5 worm cellular contexts compared by ENCODE assay signal in genomic region chrIII:5018116-5018689, ce11.
TF ChIP-seq lines count a peak whose summit lies in the region.

Gene wip-1, plus strand, starts transcription at chrIII:5018639.

TF ChIP-seq in whole organism, L1 larva, 84 proteins besides CTCF, POLR2A, EP300 and RAD21 (continues in another document):
- TF ChIP-seq pqm-1 (tag; optimal IDR thresholded peaks at IDR 0.05; lab: Kevin White, UChicago) (peak; percentile 37), xbp-1 (tag; optimal IDR thresholded peaks at IDR 0.05; lab: Kevin White, UChicago) (peak; percentile 98), mdl-1 (tag; optimal IDR thresholded peaks at IDR 0.05; lab: Kevin White, UChicago) (peak in 1 of 2 experiments; percentile 98), C16A3.4 (tag; optimal IDR thresholded peaks at IDR 0.05; lab: Kevin White, UChicago) (peak; percentile 99), snpc-4 (tag; optimal IDR thresholded peaks at IDR 0.05; lab: Kevin White, UChicago) (peak; percentile 92), fkh-8 (tag; optimal IDR thresholded peaks at IDR 0.05; lab: Kevin White, UChicago) (peak; percentile 98), nhr-237 (tag; optimal IDR thresholded peaks at IDR 0.05; lab: Kevin White, UChicago) (peak; percentile 94), pax-3 (tag; optimal IDR thresholded peaks at IDR 0.05; lab: Kevin White, UChicago) (peak; percentile 94), alr-1 (tag; optimal IDR thresholded peaks at IDR 0.05; lab: Kevin White, UChicago; ENCODE audit: borderline replicate concordance) (no peak), irx-1 (tag; optimal IDR thresholded peaks at IDR 0.05; lab: Kevin White, UChicago) (peak; percentile 96), nhr-90 (tag; optimal IDR thresholded peaks at IDR 0.05; lab: Kevin White, UChicago; ENCODE audit: poor library complexity) (peak; percentile 99), grh-1 (GFP tag; IDR thresholded peaks at IDR 0.05; lab: Robert Waterston, UW) (peak; percentile 97), unc-130 (tag; optimal IDR thresholded peaks at IDR 0.05; lab: Kevin White, UChicago) (peak; percentile 100), lin-15B (tag; optimal IDR thresholded peaks at IDR 0.05; lab: Kevin White, UChicago) (peak; percentile 84), ets-5 (GFP tag; IDR thresholded peaks at IDR 0.05; lab: Robert Waterston, UW) (no peak), pag-3 (tag; optimal IDR thresholded peaks at IDR 0.05; lab: Kevin White, UChicago; ENCODE audit: borderline replicate concordance, insufficient read depth) (peak; percentile 44), ceh-90 (tag; optimal IDR thresholded peaks at IDR 0.05; lab: Kevin White, UChicago) (peak; percentile 56)

TF ChIP-seq in whole organism, L3 larva, 47 proteins besides CTCF, POLR2A, EP300 and RAD21 (continues in another document):
- TF ChIP-seq nhr-25 (tag; optimal IDR thresholded peaks at IDR 0.05; lab: Kevin White, UChicago) (peak; percentile 100), ceh-28 (tag; optimal IDR thresholded peaks at IDR 0.05; lab: Kevin White, UChicago) (peak; percentile 93), nhr-12 (tag; optimal IDR thresholded peaks at IDR 0.05; lab: Kevin White, UChicago) (no peak), ceh-16 (tag; optimal IDR thresholded peaks at IDR 0.05; lab: Kevin White, UChicago) (peak; percentile 68), nhr-77 (tag; optimal IDR thresholded peaks at IDR 0.05; lab: Kevin White, UChicago) (peak; percentile 88), nhr-43 (tag; optimal IDR thresholded peaks at IDR 0.05; lab: Kevin White, UChicago; ENCODE audit: poor library complexity, severe bottlenecking) (peak; percentile 97), nhr-76 (tag; optimal IDR thresholded peaks at IDR 0.05; lab: Kevin White, UChicago) (peak; percentile 40), aly-2 (tag; optimal IDR thresholded peaks at IDR 0.05; lab: Kevin White, UChicago) (peak; percentile 62), skn-1 (tag; optimal IDR thresholded peaks at IDR 0.05; lab: Kevin White, UChicago) (peak; percentile 96), snpc-4 (tag; optimal IDR thresholded peaks at IDR 0.05; lab: Kevin White, UChicago) (peak; percentile 95), daf-12 (tag; optimal IDR thresholded peaks at IDR 0.05; lab: Kevin White, UChicago) (peak; percentile 2), unc-39 (tag; optimal IDR thresholded peaks at IDR 0.05; lab: Kevin White, UChicago) (no peak), nhr-11 (tag; optimal IDR thresholded peaks at IDR 0.05; lab: Kevin White, UChicago) (peak; percentile 91), nhr-28 (tag; optimal IDR thresholded peaks at IDR 0.05; lab: Kevin White, UChicago) (peak; percentile 49), elt-1 (tag; optimal IDR thresholded peaks at IDR 0.05; lab: Kevin White, UChicago) (peak; percentile 73), ceh-82 (tag; optimal IDR thresholded peaks at IDR 0.05; lab: Kevin White, UChicago) (peak; percentile 87), mdl-1 (tag; optimal IDR thresholded peaks at IDR 0.05; lab: Kevin White, UChicago) (peak; percentile 61), egl-27 (tag; optimal IDR thresholded peaks at IDR 0.05; lab: Kevin White, UChicago) (peak; percentile 95), R02D3.7 (tag; optimal IDR thresholded peaks at IDR 0.05; lab: Kevin White, UChicago) (peak; percentile 86)

TF ChIP-seq in whole organism, early embryonic, 17 proteins besides CTCF, POLR2A, EP300 and RAD21:
- TF ChIP-seq flt-1 (GFP tag; IDR thresholded peaks at IDR 0.05; lab: Robert Waterston, UW), result peak; percentile 75
- 0 out of 2 replicates have a peak, but pooled peaks have one; percentile 35 for TF ChIP-seq sea-1 (GFP tag; conservative IDR thresholded peaks at IDR 0.05; lab: Robert Waterston, UW)
- peak; percentile 56 for TF ChIP-seq aly-1 (tag; optimal IDR thresholded peaks at IDR 0.05; lab: Kevin White, UChicago)
- TF ChIP-seq ama-1 (optimal IDR thresholded peaks at IDR 0.05; lab: Kevin White, UChicago), result no peak
- TF ChIP-seq pes-1 (GFP tag; IDR thresholded peaks at IDR 0.05; lab: Robert Waterston, UW), result peak; percentile 77
- TF ChIP-seq B0310.2 (tag; optimal IDR thresholded peaks at IDR 0.05; lab: Kevin White, UChicago), result no peak
- TF ChIP-seq F13C5.2 (tag; optimal IDR thresholded peaks at IDR 0.05; lab: Kevin White, UChicago), result peak; percentile 93
- peak; percentile 67 for TF ChIP-seq tbx-11 (GFP tag; IDR thresholded peaks at IDR 0.05; lab: Robert Waterston, UW)
- TF ChIP-seq ceh-13 (GFP tag; optimal IDR thresholded peaks at IDR 0.05; lab: Kevin White, UChicago), result peak; percentile 22
- TF ChIP-seq scrt-1 (GFP tag; IDR thresholded peaks at IDR 0.05; lab: Robert Waterston, UW), result peak; percentile 65
- TF ChIP-seq hnd-1 (tag; optimal IDR thresholded peaks at IDR 0.05; lab: Kevin White, UChicago), result no peak
- TF ChIP-seq hmg-4 (GFP tag; optimal IDR thresholded peaks at IDR 0.05; lab: Kevin White, UChicago), result peak; percentile 95
- TF ChIP-seq ceh-36 (tag; optimal IDR thresholded peaks at IDR 0.05; lab: Kevin White, UChicago), result no peak
- peak; percentile 44 for TF ChIP-seq ets-7 (tag; optimal IDR thresholded peaks at IDR 0.05; lab: Kevin White, UChicago)
- TF ChIP-seq tra-4 (tag; optimal IDR thresholded peaks at IDR 0.05; lab: Kevin White, UChicago), result peak; percentile 65
- peak; percentile 67; the same call in 1 of the 2 replicates for TF ChIP-seq tbx-37 (GFP tag; conservative IDR thresholded peaks at IDR 0.05; lab: Robert Waterston, UW)
- TF ChIP-seq hmbx-1 (tag; optimal IDR thresholded peaks at IDR 0.05; lab: Kevin White, UChicago), result no peak

TF ChIP-seq in whole organism, midembryonic, 9 proteins besides CTCF, POLR2A, EP300 and RAD21:
- TF ChIP-seq med-1 (GFP tag; optimal IDR thresholded peaks at IDR 0.05; lab: Kevin White, UChicago; ENCODE audit: insufficient read depth), result peak; percentile 15
- peak; percentile 85 for TF ChIP-seq flt-1 (GFP tag; IDR thresholded peaks at IDR 0.05; lab: Robert Waterston, UW)
- TF ChIP-seq ztf-23 (GFP tag; IDR thresholded peaks at IDR 0.05; lab: Robert Waterston, UW), result peak; percentile 100
- TF ChIP-seq T22C8.4 (GFP tag; IDR thresholded peaks at IDR 0.05; lab: Robert Waterston, UW), result 0 out of 2 replicates have a peak, but pooled peaks have one; percentile 8
- peak; percentile 40; the same call in 1 of the 2 replicates for TF ChIP-seq tab-1 (GFP tag; IDR thresholded peaks at IDR 0.05; lab: Robert Waterston, UW)
- TF ChIP-seq cog-1 (tag; optimal IDR thresholded peaks at IDR 0.05; lab: Kevin White, UChicago), result peak; percentile 91
- TF ChIP-seq klf-2 (GFP tag; conservative IDR thresholded peaks at IDR 0.05; lab: Robert Waterston, UW), result peak; percentile 60; the same call in 1 of the 2 replicates
- TF ChIP-seq ztf-29 (GFP tag; IDR thresholded peaks at IDR 0.05; lab: Robert Waterston, UW), result peak; percentile 78
- no peak for TF ChIP-seq ref-1 (GFP tag; conservative IDR thresholded peaks at IDR 0.05; lab: Robert Waterston, UW)

TF ChIP-seq in whole organism, young adult, 124 proteins besides CTCF, POLR2A, EP300 and RAD21 (continues in another document):
- TF ChIP-seq snpc-1.1 (tag; optimal IDR thresholded peaks at IDR 0.05; lab: Kevin White, UChicago; ENCODE audit: insufficient read depth), result peak; percentile 81
- peak; percentile 88 for TF ChIP-seq Y53F4B.3 (GFP tag; IDR thresholded peaks at IDR 0.05; lab: Robert Waterston, UW)
- peak; percentile 91 for TF ChIP-seq B0019.2 (GFP tag; conservative IDR thresholded peaks at IDR 0.05; lab: Robert Waterston, UW)
- TF ChIP-seq lin-54 (GFP tag; optimal IDR thresholded peaks at IDR 0.05; lab: Kevin White, UChicago), result peak; percentile 98
- TF ChIP-seq dpff-1 (tag; optimal IDR thresholded peaks at IDR 0.05; lab: Kevin White, UChicago), result no peak
- peak; percentile 83 for TF ChIP-seq attf-6 (GFP tag; IDR thresholded peaks at IDR 0.05; lab: Robert Waterston, UW)
- TF ChIP-seq nfyb-1 (GFP tag; IDR thresholded peaks at IDR 0.05; lab: Robert Waterston, UW), result peak; percentile 98
- TF ChIP-seq ets-4 (GFP tag; optimal IDR thresholded peaks at IDR 0.05; lab: Kevin White, UChicago), result peak; percentile 97
- TF ChIP-seq B0035.1 (tag; optimal IDR thresholded peaks at IDR 0.05; lab: Kevin White, UChicago), result peak; percentile 89
- TF ChIP-seq F37B4.10 (GFP tag; IDR thresholded peaks at IDR 0.05; lab: Robert Waterston, UW), result 0 out of 2 replicates have a peak, but pooled peaks have one; percentile 87
- TF ChIP-seq ceh-40 (GFP tag; IDR thresholded peaks at IDR 0.05; lab: Robert Waterston, UW), result no peak
- TF ChIP-seq madf-3 (GFP tag; IDR thresholded peaks at IDR 0.05; lab: Robert Waterston, UW), result peak; percentile 96
- peak; percentile 89 for TF ChIP-seq ceh-100 (GFP tag; IDR thresholded peaks at IDR 0.05; lab: Robert Waterston, UW)
- TF ChIP-seq egrh-3 (GFP tag; IDR thresholded peaks at IDR 0.05; lab: Robert Waterston, UW), result peak; percentile 64
- TF ChIP-seq him-1 (tag; optimal IDR thresholded peaks at IDR 0.05; lab: Kevin White, UChicago), result peak; percentile 84
- TF ChIP-seq ama-1 (optimal IDR thresholded peaks at IDR 0.05; lab: Kevin White, UChicago), result no peak
- TF ChIP-seq ama-1 (GFP tag; optimal IDR thresholded peaks at IDR 0.05; lab: Kevin White, UChicago), result peak; percentile 27 to 80
- TF ChIP-seq ztf-18 (tag; optimal IDR thresholded peaks at IDR 0.05; lab: Kevin White, UChicago), result peak; percentile 100
- TF ChIP-seq ekl-4 (GFP tag; IDR thresholded peaks at IDR 0.05; lab: Robert Waterston, UW), result peak; percentile 98
- peak; percentile 71 for TF ChIP-seq F10E7.11 (tag; optimal IDR thresholded peaks at IDR 0.05; lab: Kevin White, UChicago)
- TF ChIP-seq B0336.3 (GFP tag; IDR thresholded peaks at IDR 0.05; lab: Robert Waterston, UW), result peak; percentile 99
- TF ChIP-seq zim-3 (tag; optimal IDR thresholded peaks at IDR 0.05; lab: Kevin White, UChicago), result peak; percentile 64
- TF ChIP-seq let-526 (GFP tag; IDR thresholded peaks at IDR 0.05; lab: Robert Waterston, UW), result peak; percentile 91
- TF ChIP-seq nhr-80 (tag; optimal IDR thresholded peaks at IDR 0.05; lab: Kevin White, UChicago), result peak; percentile 99
- peak; percentile 31 to 60 for TF ChIP-seq rec-8 (tag; optimal IDR thresholded peaks at IDR 0.05; lab: Kevin White, UChicago)
- peak; percentile 87 for TF ChIP-seq F22D6.2 (tag; optimal IDR thresholded peaks at IDR 0.05; lab: Kevin White, UChicago)
- peak; percentile 88 for TF ChIP-seq T07F8.4 (tag; optimal IDR thresholded peaks at IDR 0.05; lab: Kevin White, UChicago)
- TF ChIP-seq sptf-2 (GFP tag; optimal IDR thresholded peaks at IDR 0.05; lab: Kevin White, UChicago), result peak; percentile 91
- TF ChIP-seq mel-28 (tag; optimal IDR thresholded peaks at IDR 0.05; lab: Kevin White, UChicago; ENCODE audit: borderline replicate concordance), result peak; percentile 43
- TF ChIP-seq ztf-6 (GFP tag; IDR thresholded peaks at IDR 0.05; lab: Robert Waterston, UW), result 0 out of 2 replicates have a peak, but pooled peaks have one; percentile 73
- TF ChIP-seq hlh-12 (tag; optimal IDR thresholded peaks at IDR 0.05; lab: Kevin White, UChicago), result no peak
- peak; percentile 67 for TF ChIP-seq F52B5.7 (tag; optimal IDR thresholded peaks at IDR 0.05; lab: Kevin White, UChicago)
- TF ChIP-seq ceh-27 (GFP tag; optimal IDR thresholded peaks at IDR 0.05; lab: Kevin White, UChicago), result peak; percentile 99
- TF ChIP-seq pha-4 (tag; optimal IDR thresholded peaks at IDR 0.05; lab: Kevin White, UChicago), result peak; percentile 80

Comparison
In these comparisons a context has a peak if more than half of its experiments do, and no peak if none do; other contexts are left out.
1. Of the 8 proteins assayed by ChIP-seq in both whole organism, young adult and whole organism, L1 larva: peak only in whole organism, young adult: none; only in whole organism, L1 larva: none; in both: ama-1, dpl-1, efl-1, lin-35, nhr-90, snpc-4 and 2 more; in neither: 0.